Worm (Caenorhabditis elegans): ENCODE measurements around the gene M03F4.6.

M03F4.6 gene

ce11 chrX:4960422-4960821 is 8.7 kb downstream of the M03F4.6 start, which contains the start of gene act-4:
act-4 (plus strand) TSS chrX:4960621.
- TF ChIP-seq T26A8.4 (GFP tag; IDR thresholded peaks at IDR 0.05) (0 out of 2 replicates have a peak, but pooled peaks have one; percentile 17), hlh-30 (tag; optimal IDR thresholded peaks at IDR 0.05; ENCODE audit: insufficient read depth) (peak; percentile 50), lin-13 (GFP tag; optimal IDR thresholded peaks at IDR 0.05) (no peak), mdl-1 (tag; optimal IDR thresholded peaks at IDR 0.05) (peak in 1 of 2 experiments; percentile 49), vab-7 (GFP tag; IDR thresholded peaks at IDR 0.05) (no peak), hmg-1.1 (GFP tag; IDR thresholded peaks at IDR 0.05) (peak; percentile 76), lin-15B (tag; optimal IDR thresholded peaks at IDR 0.05) (no peak), snpc-1.2 (GFP tag; IDR thresholded peaks at IDR 0.05) (no peak), mes-2 (tag; optimal IDR thresholded peaks at IDR 0.05; ENCODE audit: poor library complexity, severe bottlenecking) (peak; percentile 46), mxl-2 (GFP tag; conservative IDR thresholded peaks at IDR 0.05) (no peak), lir-3 (tag; optimal IDR thresholded peaks at IDR 0.05) (no peak), lin-38 (GFP tag; IDR thresholded peaks at IDR 0.05) (no peak), nhr-11 (tag; optimal IDR thresholded peaks at IDR 0.05) (peak; percentile 53), dmd-9 (GFP tag; IDR thresholded peaks at IDR 0.05) (0 out of 2 replicates have a peak, but pooled peaks have one; percentile 59), nhr-77 (tag; optimal IDR thresholded peaks at IDR 0.05) (no peak), lin-39 (tag; optimal IDR thresholded peaks at IDR 0.05) (no peak), egl-27 (tag; optimal IDR thresholded peaks at IDR 0.05) (no peak), duxl-1 (tag; optimal IDR thresholded peaks at IDR 0.05; ENCODE audit: poor library complexity) (no peak), ceh-20 (GFP tag; IDR thresholded peaks at IDR 0.05) (0 out of 2 replicates have a peak, but pooled peaks have one; percentile 22), ceh-44 (GFP tag; IDR thresholded peaks at IDR 0.05) (no peak), arid-1 (GFP tag; conservative IDR thresholded peaks at IDR 0.05) (no peak), lsy-2 (tag; optimal IDR thresholded peaks at IDR 0.05) (peak in 1 of 2 experiments; percentile 60), tra-1 (GFP tag; IDR thresholded peaks at IDR 0.05) (0 out of 2 replicates have a peak, but pooled peaks have one; percentile 21), skn-1 (tag; optimal IDR thresholded peaks at IDR 0.05) (no peak), spr-1 (tag; optimal IDR thresholded peaks at IDR 0.05) (no peak), set-16 (GFP tag; IDR thresholded peaks at IDR 0.05) (peak; percentile 91), pqm-1 (tag; optimal IDR thresholded peaks at IDR 0.05) (no peak), ceh-28 (tag; optimal IDR thresholded peaks at IDR 0.05) (no peak), F44E2.7 (GFP tag; IDR thresholded peaks at IDR 0.05) (no peak), hif-1 (tag; optimal IDR thresholded peaks at IDR 0.05) (peak in 1 of 2 experiments; percentile 4), ceh-32 (tag; optimal IDR thresholded peaks at IDR 0.05; ENCODE audit: poor library complexity) (peak; percentile 29), F10B5.3 (tag; optimal IDR thresholded peaks at IDR 0.05) (peak; percentile 32), hlh-11 (tag; optimal IDR thresholded peaks at IDR 0.05) (peak; percentile 58), aha-1 (tag) (peak; percentile 94), daf-16 (GFP tag; optimal IDR thresholded peaks at IDR 0.05) (peak in 1 of 2 experiments; percentile 4), daf-16 (tag; optimal IDR thresholded peaks at IDR 0.05) (no peak), ama-1 (optimal IDR thresholded peaks at IDR 0.05) (peak; percentile 97), php-3 (GFP tag; IDR thresholded peaks at IDR 0.05) (no peak), dmd-6 (GFP tag; IDR thresholded peaks at IDR 0.05) (no peak), nhr-76 (tag; optimal IDR thresholded peaks at IDR 0.05) (no peak), aly-2 (tag; optimal IDR thresholded peaks at IDR 0.05) (no peak), mep-1 (tag; optimal IDR thresholded peaks at IDR 0.05) (peak; percentile 77), egl-43 (GFP tag; IDR thresholded peaks at IDR 0.05) (peak; percentile 81), rbr-2 (tag; optimal IDR thresholded peaks at IDR 0.05) (peak; percentile 64), fos-1 (tag; optimal IDR thresholded peaks at IDR 0.05) (no peak), pha-4 (GFP tag; IDR thresholded peaks at IDR 0.05) (peak; percentile 51; the same call in 1 of the 2 replicates), pha-4 (tag; optimal IDR thresholded peaks at IDR 0.05) (no peak), ztf-7 (tag; optimal IDR thresholded peaks at IDR 0.05) (no peak), ceh-82 (tag; optimal IDR thresholded peaks at IDR 0.05) (no peak), ces-1 (GFP tag; optimal IDR thresholded peaks at IDR 0.05) (no peak), mdt-29 (GFP tag; IDR thresholded peaks at IDR 0.05) (no peak), ceh-62 (tag; optimal IDR thresholded peaks at IDR 0.05) (no peak)

Measured in whole organism, L4 larva.